Worm (Caenorhabditis elegans) whole organism, late embryonic: ENCODE data around the gene srj-1.

Source experiments
- C38D4.7 ChIP-seq: fragments of 200-800 bp; sonication (Bioruptor generic); optimal IDR thresholded peaks from 2 replicates; lab custom pipeline; 2018; ENCODE audit warnings: mild to moderate bottlenecking, missing genetic modification characterization, moderate library complexity, missing compliant biosample characterization
- F13H6.1 ChIP-seq: sonication (generic microtip); optimal IDR thresholded peaks from 2 replicates; lab custom pipeline; 2016; ENCODE audit warnings: missing genetic modification characterization, missing compliant biosample characterization
- K02D7.2 ChIP-seq: sonication (generic microtip); optimal IDR thresholded peaks from 2 replicates; lab custom pipeline; 2017; ENCODE audit warnings: mild to moderate bottlenecking, missing genetic modification characterization, missing compliant biosample characterization
- K09A11.1 ChIP-seq: sonication (generic microtip); optimal IDR thresholded peaks from 2 replicates; lab custom pipeline; 2017; ENCODE audit warnings: antibody characterized with exemption, mild to moderate bottlenecking, missing genetic modification characterization, missing compliant biosample characterization; ENCODE audit not compliant: insufficient read depth
- ceh-14 ChIP-seq: sonication (generic microtip); optimal IDR thresholded peaks from 2 replicates; lab custom pipeline; 2016; ENCODE audit warnings: missing genotype, missing genetic modification characterization, missing compliant biosample characterization
- ceh-18 ChIP-seq: sonication (generic microtip); optimal IDR thresholded peaks from 2 replicates; lab custom pipeline; 2016; ENCODE audit warnings: missing genetic modification characterization, missing compliant biosample characterization
- ceh-19 ChIP-seq: fragments of 200-800 bp; sonication (Bioruptor generic); optimal IDR thresholded peaks from 2 replicates; lab custom pipeline; 2018; ENCODE audit warnings: mild to moderate bottlenecking, missing genetic modification characterization, missing compliant biosample characterization
- ceh-2 ChIP-seq: sonication (generic microtip); optimal IDR thresholded peaks from 2 replicates; lab custom pipeline; 2016; ENCODE audit warnings: missing genotype, missing genetic modification characterization, missing compliant biosample characterization
- ceh-31 ChIP-seq: sonication (generic microtip); optimal IDR thresholded peaks from 2 replicates; lab custom pipeline; 2016; ENCODE audit warnings: missing genetic modification characterization, missing compliant biosample characterization
- ceh-34 ChIP-seq: sonication (generic microtip); optimal IDR thresholded peaks from 2 replicates; lab custom pipeline; 2016; ENCODE audit warnings: mild to moderate bottlenecking, missing genetic modification characterization, missing compliant biosample characterization
- ceh-45 ChIP-seq: fragments of 200-800 bp; sonication (Bioruptor generic); IDR thresholded peaks from 2 replicates; pipeline ENCODE4 v1.3.6; 2022; ENCODE audit warnings: missing genetic modification reagents, missing genetic modification characterization, missing compliant biosample characterization
- ceh-48 ChIP-seq: sonication (generic microtip); optimal IDR thresholded peaks from 2 replicates; lab custom pipeline; 2016; ENCODE audit warnings: missing genetic modification characterization, inconsistent platforms, missing compliant biosample characterization
- ceh-6 ChIP-seq: fragments of 200-800 bp; sonication (Bioruptor generic); optimal IDR thresholded peaks from 2 replicates; lab custom pipeline; 2018; ENCODE audit warnings: mild to moderate bottlenecking, missing genetic modification characterization, missing compliant biosample characterization
- ceh-9 ChIP-seq: sonication (generic microtip); optimal IDR thresholded peaks from 2 replicates; lab custom pipeline; 2016; ENCODE audit warnings: mild to moderate bottlenecking, missing genetic modification characterization, inconsistent platforms, missing compliant biosample characterization
- dmd-4 ChIP-seq: sonication (generic microtip); optimal IDR thresholded peaks from 2 replicates; lab custom pipeline; 2016; ENCODE audit warnings: borderline replicate concordance, missing genetic modification characterization, missing compliant biosample characterization
- dve-1 ChIP-seq: sonication (generic microtip); optimal IDR thresholded peaks from 2 replicates; lab custom pipeline; 2017; ENCODE audit warnings: antibody characterized with exemption, mild to moderate bottlenecking, missing genetic modification characterization, missing compliant biosample characterization
- elt-2 ChIP-seq: sonication (generic microtip); optimal IDR thresholded peaks from 2 replicates; lab custom pipeline; 2016; ENCODE audit warnings: missing genetic modification reagents, missing genetic modification characterization, missing compliant biosample characterization
- ets-4 ChIP-seq: sonication (generic microtip); optimal IDR thresholded peaks from 2 replicates; lab custom pipeline; 2016; ENCODE audit warnings: missing genetic modification characterization, missing compliant biosample characterization
- eyg-1 ChIP-seq: sonication (generic microtip); optimal IDR thresholded peaks from 2 replicates; lab custom pipeline; 2016; ENCODE audit warnings: missing genotype, missing genetic modification characterization, missing compliant biosample characterization
- fkh-6 ChIP-seq: sonication (generic microtip); optimal IDR thresholded peaks from 2 replicates; lab custom pipeline; 2016; ENCODE audit warnings: missing genetic modification characterization, missing compliant biosample characterization
- hlh-13 ChIP-seq: fragments of 200-800 bp; sonication (Bioruptor generic); optimal IDR thresholded peaks from 2 replicates; lab custom pipeline; 2018; ENCODE audit warnings: mild to moderate bottlenecking, missing genetic modification characterization, missing compliant biosample characterization
- hlh-30 ChIP-seq: sonication (generic microtip); optimal IDR thresholded peaks from 2 replicates; lab custom pipeline; 2017; ENCODE audit warnings: antibody characterized with exemption, missing genetic modification characterization, missing compliant biosample characterization; ENCODE audit not compliant: insufficient read depth
- hlh-6 ChIP-seq: sonication (generic microtip); optimal IDR thresholded peaks from 2 replicates; lab custom pipeline; 2016; ENCODE audit warnings: missing genotype, missing genetic modification characterization, missing compliant biosample characterization
- hlh-8 ChIP-seq: sonication (generic microtip); optimal IDR thresholded peaks from 2 replicates; lab custom pipeline; 2016; ENCODE audit warnings: missing genotype, missing genetic modification characterization, missing compliant biosample characterization
- lim-6 ChIP-seq: sonication (generic microtip); optimal IDR thresholded peaks from 2 replicates; lab custom pipeline; 2016; ENCODE audit warnings: missing genetic modification characterization, missing compliant biosample characterization
- lin-11 ChIP-seq: fragments of 200-800 bp; sonication (Bioruptor generic); optimal IDR thresholded peaks from 2 replicates; lab custom pipeline; 2018; ENCODE audit warnings: mild to moderate bottlenecking, missing genetic modification characterization, missing compliant biosample characterization
- nfya-1 ChIP-seq: sonication (generic microtip); optimal IDR thresholded peaks from 2 replicates; lab custom pipeline; 2017; ENCODE audit warnings: missing genetic modification characterization, mild to moderate bottlenecking, missing compliant biosample characterization, antibody characterized with exemption, moderate library complexity
- nhr-11 ChIP-seq: fragments of 150-350 bp; optimal IDR thresholded peaks from 2 replicates; lab custom pipeline; 2014; ENCODE audit warnings: missing biosample characterization, missing genetic modification characterization
- npax-4 ChIP-seq: sonication (generic microtip); optimal IDR thresholded peaks from 2 replicates; lab custom pipeline; 2016; ENCODE audit warnings: missing genetic modification characterization, missing compliant biosample characterization
- odd-2 ChIP-seq: sonication (generic microtip); optimal IDR thresholded peaks from 2 replicates; lab custom pipeline; 2017; ENCODE audit warnings: antibody characterized with exemption, mild to moderate bottlenecking, missing genetic modification characterization, missing compliant biosample characterization
- pros-1 ChIP-seq: fragments of 150-350 bp; optimal IDR thresholded peaks from 2 replicates; lab custom pipeline; 2014; ENCODE audit warnings: missing biosample characterization, missing genetic modification reagents, missing genetic modification characterization
- ref-2 ChIP-seq: sonication (generic microtip); optimal IDR thresholded peaks from 2 replicates; lab custom pipeline; 2016; ENCODE audit warnings: missing genetic modification characterization, missing compliant biosample characterization
- rnt-1 ChIP-seq: sonication (generic microtip); optimal IDR thresholded peaks from 2 replicates; lab custom pipeline; 2016; ENCODE audit warnings: missing genetic modification characterization, missing compliant biosample characterization
- sdc-2 ChIP-seq: sonication (generic microtip); optimal IDR thresholded peaks from 2 replicates; lab custom pipeline; 2016; ENCODE audit warnings: missing genotype, missing genetic modification characterization, missing compliant biosample characterization
- sox-2 ChIP-seq: fragments of 200-800 bp; sonication (Bioruptor generic); IDR thresholded peaks from 2 replicates; pipeline ENCODE4 v1.3.6; 2022; ENCODE audit warnings: missing genetic modification reagents, missing genetic modification characterization, missing compliant biosample characterization
- sox-4 ChIP-seq: sonication (generic microtip); optimal IDR thresholded peaks from 2 replicates; lab custom pipeline; 2017; ENCODE audit warnings: mild to moderate bottlenecking, missing genetic modification characterization, inconsistent platforms, missing compliant biosample characterization
- syd-9 ChIP-seq: sonication (generic microtip); optimal IDR thresholded peaks from 2 replicates; lab custom pipeline; 2016; ENCODE audit warnings: mild to moderate bottlenecking, missing genetic modification characterization, moderate library complexity, missing compliant biosample characterization
- tbx-2 ChIP-seq: sonication (generic microtip); optimal IDR thresholded peaks from 2 replicates; lab custom pipeline; 2016; ENCODE audit warnings: missing genetic modification characterization, missing compliant biosample characterization
- unc-3 ChIP-seq, 2 experiments: fragments of 200-800 bp in 1 of 2; sonication (Bioruptor generic) in 1 of 2; sonication (generic microtip) in 1 of 2; conservative IDR thresholded peaks in 1 of 2; optimal IDR thresholded peaks in 1 of 2; 2 replicates each; pipeline versions ENCODE4 v1.3.6 to Lab custom; 2016 to 2022; ENCODE audit warnings: missing compliant biosample characterization in 2 of 2, missing genetic modification characterization in 2 of 2, missing genetic modification reagents in 1 of 2
- unc-55 ChIP-seq: sonication (generic microtip); optimal IDR thresholded peaks from 2 replicates; lab custom pipeline; 2017; ENCODE audit warnings: missing biosample characterization, missing genetic modification reagents, missing genetic modification characterization

srj-1 gene

ce11 chrIV:12010377-12010776 is 45.1 kb upstream of the srj-1 start:
- TF ChIP-seq rnt-1 (tag; lab: Kevin White, UChicago) (peak; percentile 76), sdc-2 (tag; lab: Kevin White, UChicago) (peak; percentile 4), dmd-4 (tag; lab: Kevin White, UChicago) (peak; percentile 8), lim-6 (no peak), hlh-13 (GFP tag; lab: Kevin White, UChicago) (no peak), ceh-48 (tag; lab: Kevin White, UChicago) (no peak), ceh-45 (GFP tag; lab: Robert Waterston, UW) (no peak), eyg-1 (tag; lab: Kevin White, UChicago) (no peak), dve-1 (tag; lab: Kevin White, UChicago) (no peak), sox-2 (no peak), ceh-34 (peak; percentile 47), ceh-18 (tag; lab: Kevin White, UChicago) (peak; percentile 91), hlh-30 (peak; percentile 6), ceh-6 (GFP tag; lab: Kevin White, UChicago) (no peak), hlh-8 (peak; percentile 36), ref-2 (no peak), ceh-2 (tag; lab: Kevin White, UChicago) (peak; percentile 11), tbx-2 (peak; percentile 38), syd-9 (tag; lab: Kevin White, UChicago) (peak; percentile 48), ceh-31 (tag; lab: Kevin White, UChicago) (no peak), ceh-14 (tag; lab: Kevin White, UChicago) (peak; percentile 22), F13H6.1 (tag; lab: Kevin White, UChicago) (no peak), fkh-6 (no peak), lin-11 (tag; lab: Kevin White, UChicago) (no peak), nhr-11 (tag; lab: Kevin White, UChicago) (no peak), C38D4.7 (GFP tag; lab: Kevin White, UChicago) (no peak), ceh-19 (GFP tag; lab: Kevin White, UChicago) (no peak), odd-2 (tag; lab: Kevin White, UChicago) (no peak), nfya-1 (peak; percentile 6), unc-55 (peak; percentile 45), hlh-6 (tag; lab: Kevin White, UChicago) (no peak), elt-2 (tag; lab: Kevin White, UChicago) (no peak)
- TF ChIP-seq, all 69 proteins: peak for 13

ce11 chrIV:12009046-12009674 is 43.9 kb upstream of the srj-1 start:
- TF ChIP-seq unc-55 (no peak), hlh-6 (tag; lab: Kevin White, UChicago) (no peak), nhr-11 (tag; lab: Kevin White, UChicago) (no peak), ceh-18 (tag; lab: Kevin White, UChicago) (no peak), pros-1 (tag; lab: Kevin White, UChicago) (no peak), C38D4.7 (GFP tag; lab: Kevin White, UChicago) (no peak), sox-4 (tag; lab: Kevin White, UChicago) (no peak), ceh-45 (GFP tag; lab: Robert Waterston, UW) (no peak), K09A11.1 (tag; lab: Kevin White, UChicago) (no peak), lin-11 (tag; lab: Kevin White, UChicago) (no peak), unc-3 (GFP tag; conservative IDR thresholded peaks at IDR 0.05; lab: Robert Waterston, UW) (no peak), unc-3 (tag; optimal IDR thresholded peaks at IDR 0.05; lab: Kevin White, UChicago) (no peak), ceh-2 (tag; lab: Kevin White, UChicago) (no peak), ceh-31 (tag; lab: Kevin White, UChicago) (no peak), K02D7.2 (tag; lab: Kevin White, UChicago) (no peak), lim-6 (no peak), ets-4 (no peak), npax-4 (tag; lab: Kevin White, UChicago) (no peak), ceh-9 (tag; lab: Kevin White, UChicago) (no peak)
